Fruit fly (Drosophila melanogaster) whole organism, embryonic: ENCODE results near the gene CG13407.

Experiments used
- Bteb2 ChIP-seq: fragments of 200-800 bp; sonication (Bioruptor generic); optimal IDR thresholded peaks from 2 replicates; lab custom pipeline; 2016; ENCODE audit warnings: missing biosample characterization, missing genetic modification characterization
- CG10959 ChIP-seq: fragments of 200-800 bp; sonication (Bioruptor generic); IDR thresholded peaks from 2 replicates; pipeline ENCODE4 v1.3.6; 2022; ENCODE audit warnings: missing biosample characterization, missing genetic modification characterization
- CG12391 ChIP-seq: fragments of 200-800 bp; sonication (Bioruptor generic); optimal IDR thresholded peaks from 3 replicates; lab custom pipeline; 2018; ENCODE audit warnings: missing biosample characterization, mild to moderate bottlenecking, missing genetic modification characterization, moderate library complexity
- CG14014 ChIP-seq: fragments of 200-800 bp; sonication (Bioruptor generic); IDR thresholded peaks from 2 replicates; pipeline ENCODE4 v1.3.6; 2022; ENCODE audit warnings: missing biosample characterization, missing genetic modification characterization
- CG17359 ChIP-seq: fragments of 200-800 bp; sonication (Bioruptor generic); optimal IDR thresholded peaks from 3 replicates; lab custom pipeline; 2018; ENCODE audit warnings: missing biosample characterization, mild to moderate bottlenecking, missing genetic modification characterization, moderate library complexity
- CG17361 ChIP-seq: fragments of 200-800 bp; sonication (Bioruptor generic); IDR thresholded peaks from 3 replicates; pipeline ENCODE4 v1.3.6; 2022; ENCODE audit warnings: missing biosample characterization, missing genetic modification characterization
- CG2129 ChIP-seq: fragments of 200-800 bp; sonication (Bioruptor generic); IDR thresholded peaks from 2 replicates; pipeline ENCODE4 v1.3.6; 2022; ENCODE audit warnings: missing biosample characterization, missing genetic modification characterization; ENCODE audit not compliant: partially characterized antibody
- CG2875 ChIP-seq: fragments of 200-800 bp; sonication (Bioruptor generic); optimal IDR thresholded peaks from 2 replicates; lab custom pipeline; 2017; ENCODE audit warnings: missing biosample characterization, mild to moderate bottlenecking, missing genetic modification characterization, missing genetic modification reagents
- CG30431 ChIP-seq: fragments of 200-800 bp; sonication (Bioruptor generic); optimal IDR thresholded peaks from 2 replicates; lab custom pipeline; 2017; ENCODE audit warnings: missing biosample characterization, missing genetic modification characterization
- CG32767 ChIP-seq: fragments of 200-800 bp; sonication (Bioruptor generic); IDR thresholded peaks from 2 replicates; pipeline ENCODE4 v1.3.6; 2022; ENCODE audit warnings: missing biosample characterization, missing genetic modification characterization
- CG3281 ChIP-seq: fragments of 200-800 bp; sonication (Bioruptor generic); optimal IDR thresholded peaks from 3 replicates; lab custom pipeline; 2017; ENCODE audit warnings: missing biosample characterization, mild to moderate bottlenecking, missing genetic modification characterization
- CG4707 ChIP-seq: fragments of 200-800 bp; sonication (Bioruptor generic); optimal IDR thresholded peaks from 2 replicates; lab custom pipeline; 2018; ENCODE audit warnings: missing biosample characterization, mild to moderate bottlenecking, missing genetic modification characterization, moderate library complexity
- CG6689 ChIP-seq: fragments of 200-800 bp; sonication (Bioruptor generic); IDR thresholded peaks from 2 replicates; pipeline ENCODE4 v1.3.6; 2022; ENCODE audit warnings: missing biosample characterization, missing genetic modification characterization
- CG6854 ChIP-seq: fragments of 200-800 bp; sonication (Bioruptor generic); optimal IDR thresholded peaks from 3 replicates; lab custom pipeline; 2017; ENCODE audit warnings: missing biosample characterization, mild to moderate bottlenecking, missing genetic modification characterization
- CG7745 ChIP-seq: fragments of 200-800 bp; sonication (Bioruptor generic); optimal IDR thresholded peaks from 2 replicates; lab custom pipeline; 2018; ENCODE audit warnings: missing biosample characterization, mild to moderate bottlenecking, missing genetic modification characterization, moderate library complexity
- CG9609 ChIP-seq: fragments of 200-800 bp; sonication (Bioruptor generic); optimal IDR thresholded peaks from 3 replicates; lab custom pipeline; 2016; ENCODE audit warnings: missing biosample characterization, missing genetic modification characterization
- Camta ChIP-seq: fragments of 200-800 bp; sonication (Bioruptor generic); optimal IDR thresholded peaks from 2 replicates; lab custom pipeline; 2016; ENCODE audit warnings: missing biosample characterization, missing genetic modification characterization
- D19B ChIP-seq: fragments of 200-800 bp; sonication (Bioruptor generic); optimal IDR thresholded peaks from 2 replicates; lab custom pipeline; 2017; ENCODE audit warnings: missing biosample characterization, mild to moderate bottlenecking, missing genetic modification characterization
- Doc3 ChIP-seq: fragments of 200-800 bp; sonication (Bioruptor generic); IDR thresholded peaks from 3 replicates; pipeline ENCODE4 v1.3.6; 2022; ENCODE audit warnings: missing biosample characterization, missing genetic modification characterization; ENCODE audit not compliant: partially characterized antibody
- Hr78 ChIP-seq, 2 experiments: fragments of 200-800 bp in 1 of 2; fragments of >200 bp in 1 of 2; sonication (Bioruptor generic) in 1 of 2; optimal IDR thresholded peaks; 2 replicates each; lab custom pipeline; 2017 to 2019; ENCODE audit warnings: missing biosample characterization in 2 of 2, missing genetic modification characterization in 2 of 2, mild to moderate bottlenecking in 1 of 2, moderate library complexity in 1 of 2
- Jarid2 ChIP-seq: fragments of 200-800 bp; sonication (Bioruptor generic); optimal IDR thresholded peaks from 3 replicates; lab custom pipeline; 2017; ENCODE audit warnings: mild to moderate bottlenecking, missing biosample characterization, missing genetic modification reagents, missing genetic modification characterization
- MTF-1 ChIP-seq: fragments of 200-800 bp; sonication (Bioruptor generic); optimal IDR thresholded peaks from 2 replicates; lab custom pipeline; 2018; ENCODE audit warnings: missing biosample characterization, mild to moderate bottlenecking, missing genetic modification characterization, borderline replicate concordance
- Mes4 ChIP-seq: fragments of 200-800 bp; sonication (Bioruptor generic); optimal IDR thresholded peaks from 2 replicates; lab custom pipeline; 2016; ENCODE audit warnings: missing biosample characterization, missing genetic modification characterization
- Myb ChIP-seq: fragments of 200-800 bp; sonication (Bioruptor generic); optimal IDR thresholded peaks from 2 replicates; lab custom pipeline; 2016; ENCODE audit warnings: missing biosample characterization, missing genetic modification characterization
- NK7.1 ChIP-seq: fragments of 200-800 bp; sonication (Bioruptor generic); optimal IDR thresholded peaks from 3 replicates; lab custom pipeline; 2016; ENCODE audit warnings: missing biosample characterization, missing genetic modification characterization
- Nf-YC ChIP-seq: fragments of 200-800 bp; optimal IDR thresholded peaks from 3 replicates; lab custom pipeline; 2019; ENCODE audit warnings: missing biosample characterization, mild to moderate bottlenecking, missing genetic modification characterization, moderate library complexity
- Oli ChIP-seq: fragments of 200-800 bp; sonication (Bioruptor generic); optimal IDR thresholded peaks from 2 replicates; lab custom pipeline; 2018; ENCODE audit warnings: missing biosample characterization, mild to moderate bottlenecking, missing genetic modification characterization, moderate library complexity
- Rfx ChIP-seq: fragments of 200-800 bp; sonication (Bioruptor generic); IDR thresholded peaks from 2 replicates; pipeline ENCODE4 v1.3.6; 2022; ENCODE audit warnings: missing biosample characterization, missing genetic modification characterization
- Rx ChIP-seq: fragments of 200-800 bp; sonication (Bioruptor generic); IDR thresholded peaks from 2 replicates; pipeline ENCODE4 v1.3.6; 2022; ENCODE audit warnings: missing biosample characterization, missing genetic modification characterization
- Sry-δ ChIP-seq: fragments of 200-800 bp; sonication (Bioruptor generic); optimal IDR thresholded peaks from 2 replicates; lab custom pipeline; 2016; ENCODE audit warnings: missing biosample characterization, missing genetic modification characterization
- Stat92E ChIP-seq, 3 experiments: fragments of >200 bp in 2 of 3; fragments of 200-800 bp in 1 of 3; sonication (Bioruptor generic) in 1 of 3; optimal IDR thresholded peaks; 2 replicates each; lab custom pipeline; 2017 to 2019; ENCODE audit warnings: missing biosample characterization in 3 of 3, missing genetic modification characterization in 3 of 3, mild to moderate bottlenecking in 1 of 3, moderate library complexity in 1 of 3
- abd-A ChIP-seq: fragments of 200-800 bp; sonication (Bioruptor generic); optimal IDR thresholded peaks from 3 replicates; lab custom pipeline; 2019; ENCODE audit warnings: missing biosample characterization, mild to moderate bottlenecking, missing genetic modification characterization, moderate library complexity
- ac ChIP-seq: fragments of 200-800 bp; sonication (Bioruptor generic); optimal IDR thresholded peaks from 3 replicates; lab custom pipeline; 2017; ENCODE audit warnings: missing biosample characterization, mild to moderate bottlenecking, missing genetic modification characterization
- bsh ChIP-seq, 2 experiments: fragments of 200-800 bp; sonication (Bioruptor generic); optimal IDR thresholded peaks; 2 replicates each; lab custom pipeline; 2017 to 2018; ENCODE audit warnings: mild to moderate bottlenecking in 2 of 2, missing biosample characterization in 2 of 2, missing genetic modification characterization in 2 of 2, moderate library complexity in 1 of 2
- dan ChIP-seq: fragments of 200-800 bp; sonication (Bioruptor generic); IDR thresholded peaks from 2 replicates; pipeline ENCODE4 v1.3.6; 2022; ENCODE audit warnings: missing biosample characterization, missing genetic modification characterization
- danr ChIP-seq: fragments of 200-800 bp; sonication (Bioruptor generic); IDR thresholded peaks from 2 replicates; pipeline ENCODE4 v1.3.6; 2022; ENCODE audit warnings: missing biosample characterization, missing genetic modification characterization
- dpn ChIP-seq, 2 experiments: fragments of 200-800 bp; sonication (Bioruptor generic); optimal IDR thresholded peaks; 3 replicates each; lab custom pipeline; 2016; ENCODE audit warnings: missing biosample characterization in 2 of 2, missing genetic modification characterization in 2 of 2
- emc ChIP-seq: fragments of 200-800 bp; sonication (Bioruptor generic); optimal IDR thresholded peaks from 2 replicates; lab custom pipeline; 2016; ENCODE audit warnings: missing biosample characterization, missing genetic modification characterization
- fd96Cb ChIP-seq: fragments of 200-800 bp; sonication (Bioruptor generic); optimal IDR thresholded peaks from 2 replicates; lab custom pipeline; 2018; ENCODE audit warnings: missing biosample characterization, mild to moderate bottlenecking, missing genetic modification characterization, moderate library complexity
- ftz-f1 ChIP-seq: fragments of 200-800 bp; sonication (Bioruptor generic); optimal IDR thresholded peaks from 2 replicates; lab custom pipeline; 2016; ENCODE audit warnings: missing biosample characterization, missing genetic modification characterization
- fu2 ChIP-seq: fragments of 200-800 bp; sonication (Bioruptor generic); optimal IDR thresholded peaks from 2 replicates; lab custom pipeline; 2016; ENCODE audit warnings: missing biosample characterization, missing genetic modification characterization
- gsb-n ChIP-seq: fragments of 200-800 bp; sonication (Bioruptor generic); optimal IDR thresholded peaks from 3 replicates; lab custom pipeline; 2018; ENCODE audit warnings: missing biosample characterization, mild to moderate bottlenecking, missing genetic modification characterization
- lmd ChIP-seq: fragments of 200-800 bp; sonication (Bioruptor generic); IDR thresholded peaks from 2 replicates; pipeline ENCODE4 v1.3.6; 2022; ENCODE audit warnings: missing biosample characterization, missing genetic modification characterization
- nmo ChIP-seq: fragments of 200-800 bp; sonication (Bioruptor generic); optimal IDR thresholded peaks from 2 replicates; lab custom pipeline; 2018; ENCODE audit warnings: missing biosample characterization, mild to moderate bottlenecking, missing genetic modification characterization, moderate library complexity
- peb ChIP-seq: fragments of 200-800 bp; sonication (Bioruptor generic); IDR thresholded peaks from 2 replicates; pipeline ENCODE4 v1.3.6; 2022; ENCODE audit warnings: missing biosample characterization, missing genetic modification characterization
- pita ChIP-seq: fragments of 200-800 bp; sonication (Bioruptor generic); optimal IDR thresholded peaks from 2 replicates; lab custom pipeline; 2017; ENCODE audit warnings: missing biosample characterization, mild to moderate bottlenecking, missing genetic modification characterization
- pzg ChIP-seq: fragments of 200-800 bp; sonication (Bioruptor generic); optimal IDR thresholded peaks from 3 replicates; lab custom pipeline; 2018; ENCODE audit warnings: missing biosample characterization, mild to moderate bottlenecking, missing genetic modification characterization, moderate library complexity
- tll ChIP-seq, 2 experiments: fragments of 200-800 bp in 1 of 2; fragments of >200 bp in 1 of 2; sonication (Bioruptor generic) in 1 of 2; optimal IDR thresholded peaks; 2 replicates each; lab custom pipeline; 2017 to 2019; ENCODE audit warnings: missing biosample characterization in 2 of 2, missing genetic modification characterization in 2 of 2, mild to moderate bottlenecking in 1 of 2, moderate library complexity in 1 of 2
- tna ChIP-seq: fragments of 200-800 bp; sonication (Bioruptor generic); IDR thresholded peaks from 2 replicates; pipeline ENCODE4 v1.3.6; 2022; ENCODE audit warnings: missing biosample characterization, missing genetic modification characterization; ENCODE audit not compliant: partially characterized antibody
- z ChIP-seq: fragments of 200-800 bp; sonication (Bioruptor generic); IDR thresholded peaks from 3 replicates; pipeline ENCODE4 v1.3.6; 2022; ENCODE audit warnings: missing biosample characterization, missing genetic modification characterization

The CG13407 gene

dm6 chr3R:22123347-22123746 is 20.1 kb downstream of the CG13407 start (continued):
- TF ChIP-seq CG2129 (GFP tag; lab: Robert Waterston, UW) (no peak), gsb-n (tag; lab: Kevin White, UChicago) (no peak), Oli (tag; lab: Kevin White, UChicago) (peak; percentile 37), Myb (GFP tag; lab: Kevin White, UChicago) (no peak), dpn (GFP tag; optimal IDR thresholded peaks at IDR 0.05; lab: Kevin White, UChicago) (no peak), Sry-δ (GFP tag; lab: Kevin White, UChicago) (no peak), Camta (no peak), nmo (GFP tag; lab: Kevin White, UChicago) (peak; percentile 28), Doc3 (GFP tag; lab: Robert Waterston, UW) (no peak), CG17361 (GFP tag; lab: Robert Waterston, UW) (peak; percentile 53; the same call in 2 of the 3 replicates), peb (GFP tag; lab: Robert Waterston, UW) (no peak), ac (GFP tag; lab: Kevin White, UChicago) (no peak), Rx (GFP tag; lab: Robert Waterston, UW) (no peak), Hr78 (GFP tag; optimal IDR thresholded peaks at IDR 0.05; lab: Kevin White, UChicago) (no peak), danr (no peak), fd96Cb (tag; lab: Kevin White, UChicago) (peak; percentile 19), Bteb2 (GFP tag; lab: Kevin White, UChicago) (no peak), CG30431 (GFP tag; lab: Kevin White, UChicago) (no peak), CG6689 (peak; percentile 28; the same call in 1 of the 2 replicates), pita (GFP tag; lab: Kevin White, UChicago) (no peak), tll (GFP tag; optimal IDR thresholded peaks at IDR 0.05; lab: Kevin White, UChicago) (no peak), tna (GFP tag; lab: Robert Waterston, UW) (no peak), bsh (GFP tag; optimal IDR thresholded peaks at IDR 0.05; lab: Kevin White, UChicago) (peak in 1 of 2 experiments; percentile 49), Nf-YC (tag; lab: Kevin White, UChicago) (no peak), CG6854 (GFP tag; lab: Kevin White, UChicago) (no peak), CG4707 (GFP tag; lab: Kevin White, UChicago) (no peak), CG17359 (tag; lab: Kevin White, UChicago) (peak; percentile 21), fu2 (GFP tag; lab: Kevin White, UChicago) (no peak), MTF-1 (no peak), CG14014 (no peak), Stat92E (GFP tag; optimal IDR thresholded peaks at IDR 0.05; lab: Kevin White, UChicago) (no peak), CG2875 (GFP tag; lab: Kevin White, UChicago) (no peak), CG3281 (GFP tag; lab: Kevin White, UChicago) (peak; percentile 56), Mes4 (GFP tag; lab: Kevin White, UChicago) (no peak), CG7745 (tag; lab: Kevin White, UChicago) (no peak), CG10959 (GFP tag; lab: Robert Waterston, UW) (no peak), dan (GFP tag; lab: Robert Waterston, UW) (no peak), CG12391 (tag; lab: Kevin White, UChicago) (peak; percentile 33), NK7.1 (no peak), emc (GFP tag; lab: Kevin White, UChicago) (no peak), D19B (GFP tag; lab: Kevin White, UChicago) (no peak), ftz-f1 (GFP tag; lab: Kevin White, UChicago) (no peak), lmd (GFP tag; lab: Robert Waterston, UW) (no peak; the same call in 1 of the 2 replicates), z (GFP tag; lab: Robert Waterston, UW) (no peak), CG32767 (no peak), pzg (no peak), CG9609 (GFP tag; lab: Kevin White, UChicago) (no peak), abd-A (tag; lab: Kevin White, UChicago) (no peak), Rfx (GFP tag; lab: Robert Waterston, UW) (peak; percentile 27; the same call in 1 of the 2 replicates), Jarid2 (GFP tag; lab: Kevin White, UChicago) (no peak)
